Worm (Caenorhabditis elegans) whole organism, mixed stage, embryonic: ENCODE results near the gene Y51H4A.6.

ENCODE experiments used
- M03D4.4 ChIP-seq: sonication (generic microtip); optimal IDR thresholded peaks from 2 replicates; lab custom pipeline; 2017; ENCODE audit warnings: mild to moderate bottlenecking, missing genetic modification characterization, missing compliant biosample characterization
- bed-3 ChIP-seq: fragments of 200-800 bp; sonication (Bioruptor generic); optimal IDR thresholded peaks from 3 replicates; lab custom pipeline; 2018; ENCODE audit warnings: mild to moderate bottlenecking, missing genetic modification characterization, moderate library complexity, missing compliant biosample characterization
- blmp-1 ChIP-seq: fragments of 150-350 bp; optimal IDR thresholded peaks from 2 replicates; lab custom pipeline; 2014; ENCODE audit warnings: missing biosample characterization, missing genetic modification characterization
- ceh-39 ChIP-seq: fragments of 150-350 bp; optimal IDR thresholded peaks from 2 replicates; lab custom pipeline; 2014; ENCODE audit warnings: missing biosample characterization, missing genetic modification characterization
- ceh-43 ChIP-seq: fragments of 200-800 bp; sonication (Bioruptor generic); optimal IDR thresholded peaks from 2 replicates; lab custom pipeline; 2018; ENCODE audit warnings: mild to moderate bottlenecking, missing genetic modification characterization, moderate library complexity, missing compliant biosample characterization
- ceh-83 ChIP-seq: fragments of 200-800 bp; sonication (Bioruptor generic); optimal IDR thresholded peaks from 2 replicates; lab custom pipeline; 2018; ENCODE audit warnings: mild to moderate bottlenecking, missing genetic modification characterization, missing compliant biosample characterization
- ces-1 ChIP-seq: fragments of 150-350 bp; optimal IDR thresholded peaks from 2 replicates; lab custom pipeline; 2014; ENCODE audit warnings: missing biosample characterization, missing genetic modification reagents, missing genetic modification characterization
- cnd-1 ChIP-seq: fragments of 200-800 bp; sonication (Bioruptor generic); optimal IDR thresholded peaks from 2 replicates; lab custom pipeline; 2018; ENCODE audit warnings: mild to moderate bottlenecking, missing genetic modification characterization, missing compliant biosample characterization
- drap-1 ChIP-seq: fragments of 200-800 bp; sonication (Bioruptor generic); optimal IDR thresholded peaks from 3 replicates; lab custom pipeline; 2018; ENCODE audit warnings: mild to moderate bottlenecking, missing genetic modification characterization, missing compliant biosample characterization
- elt-1 ChIP-seq: sonication (generic microtip); optimal IDR thresholded peaks from 2 replicates; lab custom pipeline; 2017; ENCODE audit warnings: missing genetic modification characterization, mild to moderate bottlenecking, missing compliant biosample characterization, antibody characterized with exemption, moderate library complexity, borderline replicate concordance; ENCODE audit not compliant: insufficient read depth
- elt-3 ChIP-seq: fragments of 150-350 bp; optimal IDR thresholded peaks from 2 replicates; lab custom pipeline; 2014; ENCODE audit warnings: missing biosample characterization, missing genetic modification characterization
- ham-2 ChIP-seq: fragments of 200-800 bp; sonication (Bioruptor generic); optimal IDR thresholded peaks from 2 replicates; lab custom pipeline; 2018; ENCODE audit warnings: mild to moderate bottlenecking, missing genetic modification characterization, missing compliant biosample characterization
- hlh-1 ChIP-seq: fragments of 150-350 bp; optimal IDR thresholded peaks from 2 replicates; lab custom pipeline; 2014; ENCODE audit warnings: missing biosample characterization, missing genetic modification reagents, missing genetic modification characterization
- lin-13 ChIP-seq: fragments of 150-350 bp; optimal IDR thresholded peaks from 2 replicates; lab custom pipeline; 2014; ENCODE audit warnings: missing biosample characterization, missing genetic modification characterization
- lsy-2 ChIP-seq: fragments of 150-350 bp; optimal IDR thresholded peaks from 2 replicates; lab custom pipeline; 2014; ENCODE audit warnings: missing biosample characterization, missing genetic modification characterization
- mab-5 ChIP-seq: fragments of 150-350 bp; optimal IDR thresholded peaks from 2 replicates; lab custom pipeline; 2014; ENCODE audit warnings: missing biosample characterization, missing genetic modification characterization
- mep-1 ChIP-seq: fragments of 150-350 bp; optimal IDR thresholded peaks from 2 replicates; lab custom pipeline; 2017; ENCODE audit warnings: missing biosample characterization, missing genetic modification reagents, missing genetic modification characterization, inconsistent platforms
- mls-2 ChIP-seq: sonication (generic microtip); optimal IDR thresholded peaks from 2 replicates; lab custom pipeline; 2016; ENCODE audit warnings: mild to moderate bottlenecking, missing genetic modification characterization, moderate library complexity, missing compliant biosample characterization
- nhr-12 ChIP-seq: fragments of 150-350 bp; optimal IDR thresholded peaks from 2 replicates; lab custom pipeline; 2014; ENCODE audit warnings: missing biosample characterization, missing genetic modification characterization
- nhr-2 ChIP-seq: fragments of 150-350 bp; optimal IDR thresholded peaks from 2 replicates; lab custom pipeline; 2014; ENCODE audit warnings: missing biosample characterization, missing genetic modification characterization
- nhr-28 ChIP-seq: fragments of 150-350 bp; optimal IDR thresholded peaks from 2 replicates; lab custom pipeline; 2014; ENCODE audit warnings: missing biosample characterization, missing genetic modification characterization
- nhr-76 ChIP-seq: sonication (generic microtip); optimal IDR thresholded peaks from 2 replicates; lab custom pipeline; 2017; ENCODE audit warnings: missing biosample characterization, missing genetic modification characterization
- pha-4 ChIP-seq: fragments of 150-350 bp; optimal IDR thresholded peaks from 2 replicates; lab custom pipeline; 2018; ENCODE audit warnings: missing biosample characterization, missing genetic modification reagents, missing genetic modification characterization
- sem-2 ChIP-seq: fragments of 200-800 bp; sonication (Bioruptor generic); optimal IDR thresholded peaks from 2 replicates; lab custom pipeline; 2018; ENCODE audit warnings: mild to moderate bottlenecking, missing genetic modification characterization, missing compliant biosample characterization
- sptf-1 ChIP-seq: sonication (generic microtip); optimal IDR thresholded peaks from 2 replicates; lab custom pipeline; 2017; ENCODE audit warnings: mild to moderate bottlenecking, missing genetic modification characterization, moderate library complexity, missing compliant biosample characterization
- tbx-8 ChIP-seq: fragments of 200-800 bp; sonication (Bioruptor generic); optimal IDR thresholded peaks from 2 replicates; lab custom pipeline; 2018; ENCODE audit warnings: mild to moderate bottlenecking, missing genetic modification characterization, moderate library complexity, missing compliant biosample characterization
- unc-120 ChIP-seq: sonication (generic microtip); optimal IDR thresholded peaks from 2 replicates; lab custom pipeline; 2017; ENCODE audit warnings: missing genetic modification characterization, missing compliant biosample characterization; ENCODE audit not compliant: poor library complexity, severe bottlenecking
- unc-62 ChIP-seq: fragments of 150-350 bp; optimal IDR thresholded peaks from 2 replicates; lab custom pipeline; 2014; ENCODE audit warnings: missing biosample characterization, missing genetic modification reagents, missing genetic modification characterization
- zip-8 ChIP-seq: fragments of 150-350 bp; optimal IDR thresholded peaks from 2 replicates; lab custom pipeline; 2014; ENCODE audit warnings: missing biosample characterization, missing genetic modification characterization
- ztf-11 ChIP-seq: fragments of 150-350 bp; optimal IDR thresholded peaks from 2 replicates; lab custom pipeline; 2014; ENCODE audit warnings: missing biosample characterization, missing genetic modification characterization

Gene Y51H4A.6

ce11 chrIV:16526038-16526437, 7.4 kb upstream of the Y51H4A.6 start, which contains the start of gene Y51H4A.5:
Gene Y51H4A.5 (minus strand): TSS chrIV:16526138.
- TF ChIP-seq blmp-1 (no peak), ceh-43 (GFP tag; lab: Kevin White, UChicago) (no peak), ces-1 (GFP tag; lab: Kevin White, UChicago) (no peak), ceh-39 (tag; lab: Kevin White, UChicago) (no peak), pha-4 (tag; lab: Kevin White, UChicago) (no peak), M03D4.4 (tag; lab: Kevin White, UChicago) (no peak), nhr-12 (no peak), ceh-83 (GFP tag; lab: Kevin White, UChicago) (no peak), nhr-76 (tag; lab: Kevin White, UChicago) (no peak), zip-8 (tag; lab: Kevin White, UChicago) (no peak), unc-120 (tag; lab: Kevin White, UChicago) (no peak), tbx-8 (GFP tag; lab: Kevin White, UChicago) (no peak)
- TF ChIP-seq, all 35 proteins: peak for 0

- TF ChIP-seq hlh-1 (tag; lab: Kevin White, UChicago) (no peak), mab-5 (tag; lab: Kevin White, UChicago) (no peak), ceh-43 (GFP tag; lab: Kevin White, UChicago) (no peak), nhr-2 (no peak), mls-2 (no peak), bed-3 (GFP tag; lab: Kevin White, UChicago) (no peak), cnd-1 (no peak), mep-1 (tag; lab: Kevin White, UChicago) (no peak), elt-1 (no peak), unc-62 (GFP tag; lab: Kevin White, UChicago) (no peak), nhr-76 (tag; lab: Kevin White, UChicago) (no peak), ham-2 (GFP tag; lab: Kevin White, UChicago) (no peak), lin-13 (tag; lab: Kevin White, UChicago) (no peak), drap-1 (GFP tag; lab: Kevin White, UChicago) (no peak), lsy-2 (no peak), sem-2 (GFP tag; lab: Kevin White, UChicago) (no peak), nhr-12 (no peak), unc-120 (tag; lab: Kevin White, UChicago) (no peak), elt-3 (tag; lab: Kevin White, UChicago) (no peak)
These were observed 5.1 kb upstream of the Y51H4A.6 start, which contains the start of gene Y51H4A.937 for ce11 chrIV:16528375-16528774. Gene Y51H4A.937 (plus strand): TSS chrIV:16528675.

- no peak for TF ChIP-seq ceh-39 (tag; lab: Kevin White, UChicago)
- TF ChIP-seq pha-4 (tag; lab: Kevin White, UChicago) = no peak
- TF ChIP-seq nhr-28 (tag; lab: Kevin White, UChicago) = no peak
- TF ChIP-seq, all 35 proteins: peak for 0
These were observed 1.4 kb downstream of the Y51H4A.6 start for ce11 chrIV:16534900-16535299.

ce11 chrIV:16540540-16540939, 7.1 kb downstream of the Y51H4A.6 start:
- TF ChIP-seq lin-13 (tag; lab: Kevin White, UChicago) = no peak
- TF ChIP-seq zip-8 (tag; lab: Kevin White, UChicago) = no peak

ce11 chrIV:16542649-16543048, 9.2 kb downstream of the Y51H4A.6 start, which contains the start of gene uroc-1:
Gene uroc-1 (minus strand): TSS chrIV:16542749.
- TF ChIP-seq unc-62 (GFP tag; lab: Kevin White, UChicago) (no peak), ztf-11 (tag; lab: Kevin White, UChicago) (no peak), ham-2 (GFP tag; lab: Kevin White, UChicago) (no peak), blmp-1 (no peak), M03D4.4 (tag; lab: Kevin White, UChicago) (no peak), nhr-28 (tag; lab: Kevin White, UChicago) (no peak), sptf-1 (tag; lab: Kevin White, UChicago) (no peak), zip-8 (tag; lab: Kevin White, UChicago) (no peak), lsy-2 (no peak)

ce11 chrIV:16551457-16551856, 18.0 kb downstream of the Y51H4A.6 start:
- no peak for TF ChIP-seq blmp-1
- no peak for TF ChIP-seq sem-2 (GFP tag; lab: Kevin White, UChicago)
- TF ChIP-seq unc-120 (tag; lab: Kevin White, UChicago) = no peak
- TF ChIP-seq bed-3 (GFP tag; lab: Kevin White, UChicago) = no peak
- no peak for TF ChIP-seq cnd-1
